Worm (Caenorhabditis elegans): Measurements from ENCODE around the gene D1005.5.
A peak's percentile ranks its signal among the peaks of the same experiment; 100 is the strongest.

D1005.5 gene

ce11 chrX:1483229-1483628 lies 10.4 kb upstream of the D1005.5 start:
- TF ChIP-seq lin-39 (tag; optimal IDR thresholded peaks at IDR 0.05), result no peak
- no peak for TF ChIP-seq sptf-1 (tag; optimal IDR thresholded peaks at IDR 0.05)
- no peak for TF ChIP-seq snu-23 (GFP tag; optimal IDR thresholded peaks at IDR 0.05)
- no peak for TF ChIP-seq lin-15B (tag; optimal IDR thresholded peaks at IDR 0.05)
- no peak for TF ChIP-seq fkh-4 (tag; optimal IDR thresholded peaks at IDR 0.05; ENCODE audit: borderline replicate concordance)

- no peak for TF ChIP-seq efl-1 (optimal IDR thresholded peaks at IDR 0.05)
- peak in 1 of 2 experiments; percentile 75 for TF ChIP-seq efl-1 (GFP tag; optimal IDR thresholded peaks at IDR 0.05 in 1 of 2)
- TF ChIP-seq F16B12.6 (tag; optimal IDR thresholded peaks at IDR 0.05), result no peak
- no peak for TF ChIP-seq pag-3 (tag; optimal IDR thresholded peaks at IDR 0.05; ENCODE audit: borderline replicate concordance, insufficient read depth)
Measured at ce11 chrX:1480564-1480963, 7.8 kb upstream of the D1005.5 start.

- TF ChIP-seq elt-2 (tag; optimal IDR thresholded peaks at IDR 0.05), result peak; percentile 3
- peak; percentile 23 for TF ChIP-seq rnt-1 (tag; optimal IDR thresholded peaks at IDR 0.05)
- TF ChIP-seq ceh-88 (GFP tag; IDR thresholded peaks at IDR 0.05), result peak; percentile 3; the same call in 1 of the 2 replicates
- TF ChIP-seq unc-86 (tag; optimal IDR thresholded peaks at IDR 0.05), result no peak
- peak; percentile 20 for TF ChIP-seq nhr-71 (tag; optimal IDR thresholded peaks at IDR 0.05)
Measured at ce11 chrX:1479637-1480036, 6.9 kb upstream of the D1005.5 start.

- no peak for TF ChIP-seq Y116A8C.19 (tag; optimal IDR thresholded peaks at IDR 0.05; ENCODE audit: borderline replicate concordance)
- no peak for TF ChIP-seq C34B4.2 (tag; optimal IDR thresholded peaks at IDR 0.05)
- no peak for TF ChIP-seq efl-1 (optimal IDR thresholded peaks at IDR 0.05)
- TF ChIP-seq efl-1 (GFP tag; optimal IDR thresholded peaks at IDR 0.05 in 1 of 2), result peak in 1 of 2 experiments; percentile 21
- peak in 2 of 3 experiments; percentile 18 to 21 for TF ChIP-seq ceh-82 (tag; optimal IDR thresholded peaks at IDR 0.05)
- TF ChIP-seq skn-1 (tag; optimal IDR thresholded peaks at IDR 0.05), result peak; percentile 77
- TF ChIP-seq zip-4 (GFP tag; optimal IDR thresholded peaks at IDR 0.05), result peak; percentile 16
- TF ChIP-seq ces-1 (GFP tag; optimal IDR thresholded peaks at IDR 0.05), result no peak
- TF ChIP-seq grh-1 (GFP tag; IDR thresholded peaks at IDR 0.05), result no peak
- 0 out of 2 replicates have a peak, but pooled peaks have one; percentile 11 for TF ChIP-seq ceh-88 (GFP tag; IDR thresholded peaks at IDR 0.05)
- peak; percentile 38 for TF ChIP-seq lin-14 (GFP tag; optimal IDR thresholded peaks at IDR 0.05)
Measured at ce11 chrX:1479190-1479589, 6.4 kb upstream of the D1005.5 start, which contains the start of gene acly-1. Gene acly-1, plus strand, starts transcription at chrX:1479542.

- TF ChIP-seq mep-1 (tag; optimal IDR thresholded peaks at IDR 0.05), result no peak
- TF ChIP-seq C34B4.2 (tag; optimal IDR thresholded peaks at IDR 0.05), result no peak
- peak in 1 of 3 experiments; percentile 3 for TF ChIP-seq ceh-82 (tag; optimal IDR thresholded peaks at IDR 0.05)
- TF ChIP-seq lsy-2 (tag; optimal IDR thresholded peaks at IDR 0.05), result no peak
- no peak for TF ChIP-seq unc-130 (tag; optimal IDR thresholded peaks at IDR 0.05)
- no peak for TF ChIP-seq alr-1 (tag; optimal IDR thresholded peaks at IDR 0.05; ENCODE audit: borderline replicate concordance)
- no peak for TF ChIP-seq efl-1 (optimal IDR thresholded peaks at IDR 0.05)
- TF ChIP-seq efl-1 (GFP tag; optimal IDR thresholded peaks at IDR 0.05 in 1 of 2), result peak in 1 of 2 experiments; percentile 42
- TF ChIP-seq nhr-12 (tag; optimal IDR thresholded peaks at IDR 0.05), result no peak
- no peak for TF ChIP-seq fos-1 (tag; optimal IDR thresholded peaks at IDR 0.05)
- TF ChIP-seq lin-14 (GFP tag; optimal IDR thresholded peaks at IDR 0.05), result peak; percentile 53
- TF ChIP-seq skn-1 (tag; optimal IDR thresholded peaks at IDR 0.05), result peak; percentile 16
- TF ChIP-seq fkh-10 (GFP tag; optimal IDR thresholded peaks at IDR 0.05), result peak; percentile 52
- no peak for TF ChIP-seq sox-4 (tag; optimal IDR thresholded peaks at IDR 0.05)
- no peak for TF ChIP-seq rnt-1 (tag; optimal IDR thresholded peaks at IDR 0.05)
- TF ChIP-seq nhr-76 (tag; optimal IDR thresholded peaks at IDR 0.05), result no peak
- no peak for TF ChIP-seq tbx-2 (tag; optimal IDR thresholded peaks at IDR 0.05)
- no peak for TF ChIP-seq nhr-84 (tag; optimal IDR thresholded peaks at IDR 0.05)
- no peak for TF ChIP-seq irx-1 (tag; optimal IDR thresholded peaks at IDR 0.05)
- TF ChIP-seq Y116A8C.19 (tag; optimal IDR thresholded peaks at IDR 0.05; ENCODE audit: borderline replicate concordance), result no peak
Measured at ce11 chrX:1478569-1478968, 5.8 kb upstream of the D1005.5 start.
